Fruit fly (Drosophila melanogaster) whole organism, pupa: Measurements from ENCODE around the gene Obp83g.

Experiments
- CG15710 ChIP-seq: fragments of 200-800 bp; sonication (Bioruptor generic); optimal IDR thresholded peaks from 2 replicates; lab custom pipeline; 2018; ENCODE audit warnings: missing biosample characterization, mild to moderate bottlenecking, missing genetic modification characterization, moderate library complexity
- CG8301 ChIP-seq: fragments of 200-800 bp; sonication (Bioruptor generic); optimal IDR thresholded peaks from 2 replicates; lab custom pipeline; 2018; ENCODE audit warnings: missing biosample characterization, mild to moderate bottlenecking, missing genetic modification characterization

DNA sequence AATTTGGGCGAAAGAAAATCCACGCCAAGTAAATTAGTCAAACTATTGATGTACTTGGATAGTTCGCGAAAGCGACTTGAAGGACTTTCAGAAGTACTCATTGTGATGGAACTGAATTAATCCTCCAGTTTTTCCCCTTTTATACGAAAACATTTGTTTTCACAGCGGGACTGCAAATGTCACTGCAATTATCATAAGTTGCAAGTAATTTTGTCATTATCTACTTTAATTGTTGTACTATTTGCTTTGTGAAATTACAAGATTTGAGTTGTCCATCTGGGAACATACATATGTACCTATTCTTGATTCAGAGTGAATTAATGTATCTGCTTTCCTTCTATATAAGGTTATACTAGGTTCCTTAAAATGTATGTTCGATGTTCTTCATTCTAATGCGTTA is 33.9 kb downstream of the Obp83g start, which contains the start of gene Or83c:
- TF ChIP-seq CG15710 (tag; lab: Kevin White, UChicago) (no peak), CG8301 (tag; lab: Kevin White, UChicago) (no peak)
